Fruit fly (Drosophila melanogaster): ENCODE data around the gene Tudor-SN.

Tudor-SN gene

DNA sequence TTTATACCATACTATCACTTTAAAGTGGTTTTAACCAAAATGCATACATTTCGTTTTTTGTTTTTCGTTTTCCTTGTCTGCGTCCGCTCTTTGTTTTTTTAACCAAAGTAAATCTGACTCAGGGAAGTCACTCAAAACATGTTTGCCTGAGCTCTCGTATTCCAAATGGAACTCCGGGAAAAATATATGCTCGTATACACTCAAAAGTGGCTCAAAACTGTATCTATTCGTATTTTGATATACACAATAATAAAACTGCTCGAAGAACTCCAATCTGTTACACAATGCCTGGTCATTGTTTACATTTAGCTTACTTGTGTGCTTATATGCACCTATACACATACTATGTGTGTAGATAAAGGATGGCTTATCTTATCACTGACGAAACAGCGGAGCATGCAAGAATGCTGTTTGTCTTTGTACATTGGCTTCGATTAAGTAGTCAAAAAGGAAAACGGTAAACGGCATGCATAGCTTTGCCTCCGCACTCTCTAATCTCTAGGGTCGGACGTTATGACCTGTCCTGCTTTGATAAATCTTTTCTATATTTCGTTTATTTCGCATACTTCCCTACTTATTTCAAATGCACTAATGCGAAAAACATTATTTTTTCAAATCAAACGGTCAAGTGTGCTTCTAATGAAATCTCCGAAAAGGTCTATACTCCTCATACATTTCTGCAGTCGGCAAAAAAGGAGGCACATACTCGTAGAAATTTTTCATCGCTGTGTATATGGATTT, 6.8 kb upstream of the Tudor-SN start, which contains the start of gene miple2 (continued):
- TF ChIP-seq zfh1 (GFP tag; IDR thresholded peaks at IDR 0.05): 0 out of 3 replicates have a peak, but pooled peaks have one; percentile 6
- peak; percentile 35 for TF ChIP-seq Ssrp (tag; optimal IDR thresholded peaks at IDR 0.05)
- TF ChIP-seq jing (GFP tag; optimal IDR thresholded peaks at IDR 0.05): no peak
- TF ChIP-seq abd-A (tag; optimal IDR thresholded peaks at IDR 0.05): peak; percentile 51
- TF ChIP-seq CG7987 (GFP tag; optimal IDR thresholded peaks at IDR 0.05): peak; percentile 36
- no peak for TF ChIP-seq Oaz (GFP tag; IDR thresholded peaks at IDR 0.05)
- no peak for TF ChIP-seq CG11723 (GFP tag; optimal IDR thresholded peaks at IDR 0.05)
- no peak for TF ChIP-seq ewg (GFP tag; optimal IDR thresholded peaks at IDR 0.05)
- no peak for TF ChIP-seq CG16779 (GFP tag; IDR thresholded peaks at IDR 0.05)
- no peak for TF ChIP-seq CG4282 (GFP tag; optimal IDR thresholded peaks at IDR 0.05)
- no peak for TF ChIP-seq Ravus (GFP tag; IDR thresholded peaks at IDR 0.05)
- peak; percentile 49 for TF ChIP-seq pb (GFP tag; optimal IDR thresholded peaks at IDR 0.05)
- peak; percentile 11 to 62 for TF ChIP-seq Hr51 (GFP tag; optimal IDR thresholded peaks at IDR 0.05)
- peak; percentile 54 for TF ChIP-seq odd (GFP tag; optimal IDR thresholded peaks at IDR 0.05)
- peak; percentile 65 for TF ChIP-seq CG6813 (GFP tag; optimal IDR thresholded peaks at IDR 0.05)
- TF ChIP-seq CG12104 (GFP tag; optimal IDR thresholded peaks at IDR 0.05): peak; percentile 38
- TF ChIP-seq chinmo (GFP tag; IDR thresholded peaks at IDR 0.05; ENCODE audit: partially characterized antibody): peak; percentile 68; the same call in 3 of the 4 replicates
- peak; percentile 79 for TF ChIP-seq CG7556 (GFP tag; optimal IDR thresholded peaks at IDR 0.05)
- peak; percentile 57 for TF ChIP-seq twi (tag; optimal IDR thresholded peaks at IDR 0.05)
- peak; percentile 21 for TF ChIP-seq ERR (GFP tag; optimal IDR thresholded peaks at IDR 0.05)
- no peak for TF ChIP-seq Sry-δ (GFP tag; optimal IDR thresholded peaks at IDR 0.05)
- TF ChIP-seq org-1 (GFP tag; optimal IDR thresholded peaks at IDR 0.05): peak; percentile 54
- TF ChIP-seq pzg (GFP tag; optimal IDR thresholded peaks at IDR 0.05): no peak
- TF ChIP-seq Pdp1 (GFP tag; optimal IDR thresholded peaks at IDR 0.05): peak; percentile 20 to 100
- peak; percentile 83 for TF ChIP-seq mirr (GFP tag; optimal IDR thresholded peaks at IDR 0.05)
- peak; percentile 3 for TF ChIP-seq pho (GFP tag; optimal IDR thresholded peaks at IDR 0.05)
- no peak for TF ChIP-seq dati (GFP tag; IDR thresholded peaks at IDR 0.05)
- 0 out of 3 replicates have a peak, but pooled peaks have one; percentile 25 for TF ChIP-seq ken (GFP tag; IDR thresholded peaks at IDR 0.05)
- TF ChIP-seq wdn (GFP tag; IDR thresholded peaks at IDR 0.05): no peak
- peak; percentile 65 for TF ChIP-seq CG15696 (tag; optimal IDR thresholded peaks at IDR 0.05)
- peak; percentile 13 for TF ChIP-seq CG30020 (tag; optimal IDR thresholded peaks at IDR 0.05)
- no peak for TF ChIP-seq CG10147 (GFP tag; optimal IDR thresholded peaks at IDR 0.05)
- peak; percentile 11 for TF ChIP-seq scrt (GFP tag; optimal IDR thresholded peaks at IDR 0.05)
- no peak for TF ChIP-seq danr (GFP tag; IDR thresholded peaks at IDR 0.05)
- peak; percentile 27 for TF ChIP-seq CG31365 (tag; optimal IDR thresholded peaks at IDR 0.05)
- peak; percentile 15 for TF ChIP-seq CG8281 (tag; optimal IDR thresholded peaks at IDR 0.05)
- TF ChIP-seq Taf1 (GFP tag; IDR thresholded peaks at IDR 0.05): no peak
- TF ChIP-seq CG14050 (GFP tag; IDR thresholded peaks at IDR 0.05): no peak
- 0 out of 2 replicates have a peak, but pooled peaks have one; percentile 39 for TF ChIP-seq chm (GFP tag; IDR thresholded peaks at IDR 0.05)
- no peak for TF ChIP-seq eve (GFP tag; optimal IDR thresholded peaks at IDR 0.05)
- TF ChIP-seq Oli (tag; optimal IDR thresholded peaks at IDR 0.05): peak; percentile 55
- TF ChIP-seq bbx (GFP tag; IDR thresholded peaks at IDR 0.05; ENCODE audit: partially characterized antibody): peak; percentile 59
- TF ChIP-seq CG17912 (GFP tag; optimal IDR thresholded peaks at IDR 0.05): peak; percentile 55
- peak; percentile 46 for TF ChIP-seq Lhr (GFP tag; optimal IDR thresholded peaks at IDR 0.05)
- TF ChIP-seq dm (GFP tag; optimal IDR thresholded peaks at IDR 0.05): peak; percentile 44
- no peak for TF ChIP-seq CG4404 (GFP tag; IDR thresholded peaks at IDR 0.05)
- TF ChIP-seq dimm (GFP tag; IDR thresholded peaks at IDR 0.05): no peak
- no peak for TF ChIP-seq esg (GFP tag; conservative IDR thresholded peaks at IDR 0.05)
- no peak for TF ChIP-seq croc (GFP tag; conservative IDR thresholded peaks at IDR 0.05)
